Fruit fly (Drosophila melanogaster) whole organism, adult: ENCODE results near the gene CG42393.

ENCODE experiments used
- CG11617 ChIP-seq: fragments of 200-800 bp; sonication (Bioruptor generic); optimal IDR thresholded peaks from 2 replicates; lab custom pipeline; 2017; ENCODE audit warnings: mild to moderate bottlenecking, missing biosample characterization, missing genetic modification reagents, missing genetic modification characterization
- CG12768 ChIP-seq: fragments of 200-800 bp; sonication (Bioruptor generic); optimal IDR thresholded peaks from 2 replicates; lab custom pipeline; 2017; ENCODE audit warnings: missing biosample characterization, missing genetic modification characterization, mild to moderate bottlenecking, moderate library complexity, missing genetic modification reagents
- CG14711 ChIP-seq: fragments of 200-800 bp; sonication (Bioruptor generic); optimal IDR thresholded peaks from 2 replicates; lab custom pipeline; 2018; ENCODE audit warnings: missing biosample characterization, mild to moderate bottlenecking, missing genetic modification characterization, moderate library complexity
- CG1620 ChIP-seq: fragments of 200-800 bp; sonication (Bioruptor generic); optimal IDR thresholded peaks from 2 replicates; lab custom pipeline; 2016; ENCODE audit warnings: missing biosample characterization, missing genetic modification characterization
- CG33017 ChIP-seq: fragments of 200-800 bp; sonication (Bioruptor generic); optimal IDR thresholded peaks from 2 replicates; lab custom pipeline; 2018; ENCODE audit warnings: missing biosample characterization, mild to moderate bottlenecking, missing genetic modification characterization, moderate library complexity
- CG5204 ChIP-seq: fragments of 200-800 bp; sonication (Bioruptor generic); optimal IDR thresholded peaks from 2 replicates; lab custom pipeline; 2016; ENCODE audit warnings: missing biosample characterization, missing genetic modification characterization
- CG7045 ChIP-seq: fragments of 200-800 bp; sonication (Bioruptor generic); optimal IDR thresholded peaks from 2 replicates; lab custom pipeline; 2017; ENCODE audit warnings: missing biosample characterization, mild to moderate bottlenecking, missing genetic modification characterization
- CG7101 ChIP-seq: fragments of 200-800 bp; sonication (Bioruptor generic); optimal IDR thresholded peaks from 2 replicates; lab custom pipeline; 2018; ENCODE audit warnings: missing biosample characterization, mild to moderate bottlenecking, missing genetic modification characterization, moderate library complexity
- Clk ChIP-seq: fragments of 200-800 bp; sonication (Bioruptor generic); optimal IDR thresholded peaks from 2 replicates; lab custom pipeline; 2017; ENCODE audit warnings: missing biosample characterization, missing genetic modification characterization
- Crg-1 ChIP-seq: fragments of 200-800 bp; sonication (Bioruptor generic); optimal IDR thresholded peaks from 2 replicates; lab custom pipeline; 2016; ENCODE audit warnings: missing biosample characterization, missing genetic modification characterization
- Hr96 ChIP-seq: fragments of 200-800 bp; sonication (Bioruptor generic); optimal IDR thresholded peaks from 2 replicates; lab custom pipeline; 2016; ENCODE audit warnings: missing biosample characterization, missing genetic modification characterization
- Mnt ChIP-seq: fragments of 200-800 bp; sonication (Bioruptor generic); optimal IDR thresholded peaks from 2 replicates; lab custom pipeline; 2016; ENCODE audit warnings: missing biosample characterization, mild to moderate bottlenecking, missing genetic modification characterization
- bab1 ChIP-seq: fragments of 200-800 bp; sonication (Bioruptor generic); optimal IDR thresholded peaks from 3 replicates; lab custom pipeline; 2019; ENCODE audit warnings: missing biosample characterization, mild to moderate bottlenecking, missing genetic modification characterization, moderate library complexity
- cic ChIP-seq: fragments of 200-800 bp; sonication (Bioruptor generic); optimal IDR thresholded peaks from 2 replicates; lab custom pipeline; 2017; ENCODE audit warnings: missing biosample characterization, mild to moderate bottlenecking, missing genetic modification characterization, moderate library complexity
- cnc ChIP-seq, 2 experiments: fragments of >200 bp; optimal IDR thresholded peaks; 2 replicates each; lab custom pipeline; 2017
- kay ChIP-seq: fragments of 200-800 bp; sonication (Bioruptor generic); peaks from one replicate; lab custom pipeline; 2016; ENCODE audit warnings: missing biosample characterization, missing genetic modification characterization, borderline replicate concordance
- ovo ChIP-seq: fragments of 200-800 bp; sonication (Bioruptor generic); optimal IDR thresholded peaks from 2 replicates; lab custom pipeline; 2016; ENCODE audit warnings: missing biosample characterization, missing genetic modification characterization
- pad ChIP-seq: fragments of 200-800 bp; sonication (Bioruptor generic); optimal IDR thresholded peaks from 3 replicates; lab custom pipeline; 2017; ENCODE audit warnings: missing biosample characterization, missing genetic modification characterization, mild to moderate bottlenecking, moderate library complexity, missing genetic modification reagents
- tj ChIP-seq: fragments of 200-800 bp; sonication (Bioruptor generic); optimal IDR thresholded peaks from 3 replicates; lab custom pipeline; 2017; ENCODE audit warnings: missing biosample characterization, mild to moderate bottlenecking, missing genetic modification characterization, moderate library complexity
- toe ChIP-seq: fragments of 200-800 bp; sonication (Bioruptor generic); optimal IDR thresholded peaks from 2 replicates; lab custom pipeline; 2016; ENCODE audit warnings: missing biosample characterization, missing genetic modification characterization

Gene CG42393

DNA sequence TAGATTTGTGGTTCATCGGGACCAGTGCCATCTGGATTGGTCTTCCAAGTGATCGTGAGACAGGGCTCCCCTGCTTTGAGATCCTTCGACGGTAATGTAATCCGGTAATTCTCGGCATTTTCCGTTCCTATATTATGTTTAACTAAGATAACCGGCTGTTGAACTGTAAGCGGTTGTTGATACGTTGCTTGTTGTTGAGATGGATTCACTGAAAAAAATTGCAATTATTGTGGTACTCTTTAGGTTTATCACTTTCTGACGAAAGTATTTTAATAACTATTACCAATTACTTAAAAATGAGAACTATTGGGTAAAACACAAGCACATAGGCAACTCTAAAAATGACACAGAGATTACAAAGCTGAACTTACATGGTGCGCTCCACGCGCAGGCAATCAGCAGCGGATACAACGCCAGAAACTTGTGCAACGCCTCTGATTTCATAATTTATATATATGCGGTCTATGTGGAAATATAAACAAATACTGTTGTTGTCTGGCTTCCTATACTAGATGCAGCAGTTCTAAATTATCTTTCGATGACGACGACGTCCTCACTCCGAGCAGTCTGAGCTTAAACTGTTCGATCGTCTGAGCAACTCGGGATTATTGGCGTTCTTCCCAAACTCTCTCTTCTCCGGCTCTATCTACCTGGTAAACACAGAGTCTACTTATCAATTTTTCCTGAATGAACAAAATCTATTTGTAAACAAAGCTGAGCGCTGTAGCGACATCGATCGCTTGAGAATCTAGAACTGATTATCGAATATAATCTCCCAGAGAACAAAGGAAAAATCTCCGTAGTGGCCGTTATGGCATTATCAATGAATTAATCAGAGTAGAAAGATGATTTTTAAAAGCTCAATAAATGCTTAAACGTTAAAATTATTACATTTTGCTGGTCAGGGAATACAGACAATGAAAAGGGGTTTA lies 44.5 kb downstream of the CG42393 start, which contains the start of gene CG34253:
TSS of gene CG34253 (minus strand) at position 567 of the 932 bp plus-strand sequence.
- TF ChIP-seq CG12768 (GFP tag; lab: Kevin White, UChicago): no peak
- no peak for TF ChIP-seq toe (GFP tag; lab: Kevin White, UChicago)
- no peak for TF ChIP-seq bab1 (GFP tag; lab: Kevin White, UChicago)
- no peak for TF ChIP-seq CG7101
- no peak for TF ChIP-seq ovo (GFP tag; lab: Kevin White, UChicago)
- no peak for TF ChIP-seq CG7045 (GFP tag; lab: Kevin White, UChicago)
- TF ChIP-seq Mnt (GFP tag; lab: Kevin White, UChicago): peak; percentile 2
- TF ChIP-seq CG14711 (tag; lab: Kevin White, UChicago): peak; percentile 19
- TF ChIP-seq kay (GFP tag; lab: Kevin White, UChicago): no peak
- no peak for TF ChIP-seq CG33017 (tag; lab: Kevin White, UChicago)
- TF ChIP-seq CG5204 (GFP tag; lab: Kevin White, UChicago): no peak
- no peak for TF ChIP-seq Clk (GFP tag; lab: Kevin White, UChicago)
- no peak for TF ChIP-seq pad (GFP tag; lab: Kevin White, UChicago)
- TF ChIP-seq CG11617: no peak
- TF ChIP-seq Crg-1 (GFP tag; lab: Kevin White, UChicago): no peak
- no peak for TF ChIP-seq CG1620 (GFP tag; lab: Kevin White, UChicago)
- no peak for TF ChIP-seq cnc (optimal IDR thresholded peaks at IDR 0.05; lab: Kevin White, UChicago)
- peak; percentile 95 for TF ChIP-seq cic (GFP tag; lab: Kevin White, UChicago)
- no peak for TF ChIP-seq tj
- no peak for TF ChIP-seq Hr96 (GFP tag; lab: Kevin White, UChicago)

DNA sequence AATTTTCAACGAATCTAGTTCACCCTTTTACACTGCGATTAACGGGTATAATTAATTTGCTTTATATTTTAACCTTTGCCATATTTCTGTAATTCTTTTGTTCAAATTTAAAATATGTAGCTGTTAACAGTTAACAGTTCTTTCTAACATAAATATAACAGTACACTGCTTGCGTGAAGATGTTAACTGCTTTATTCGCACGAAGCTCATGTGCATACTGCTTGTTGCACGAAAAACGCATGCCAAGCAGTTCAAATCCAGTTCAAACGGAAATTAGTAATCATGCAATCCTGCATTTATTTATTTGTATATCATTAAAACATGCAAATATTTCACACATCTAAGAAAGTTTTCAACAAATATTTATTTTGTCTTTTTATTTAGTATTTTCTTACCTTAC lies 45.5 kb downstream of the CG42393 start:
- TF ChIP-seq CG14711 (tag; lab: Kevin White, UChicago) (peak; percentile 16), cnc (optimal IDR thresholded peaks at IDR 0.05; lab: Kevin White, UChicago) (no peak), ovo (GFP tag; lab: Kevin White, UChicago) (peak; percentile 21), Hr96 (GFP tag; lab: Kevin White, UChicago) (no peak), toe (GFP tag; lab: Kevin White, UChicago) (peak; percentile 21)
